Fruit fly (Drosophila melanogaster): ENCODE results near the gene CrebA.

The CrebA gene

dm6 chr3L:15587445-15588381 is 52.5 kb downstream of the CrebA start, which contains the start of gene CG7656 (continued):
- TF ChIP-seq CG3407 (GFP tag; optimal IDR thresholded peaks at IDR 0.05) (no peak), pum (GFP tag; optimal IDR thresholded peaks at IDR 0.05) (peak; percentile 84), CG17829 (tag; optimal IDR thresholded peaks at IDR 0.05) (peak; percentile 23)

dm6 chr3L:15588514-15589138 is 53.4 kb downstream of the CrebA start, which contains the start of gene RhoGAP71E:
TSS of gene RhoGAP71E (plus strand) at chr3L:15588860.
- 0 out of 2 replicates have a peak, but pooled peaks have one; percentile 32 for TF ChIP-seq Oaz (GFP tag; IDR thresholded peaks at IDR 0.05)
- TF ChIP-seq CG10209 (GFP tag; optimal IDR thresholded peaks at IDR 0.05): peak; percentile 29
- no peak for TF ChIP-seq CG10431 (GFP tag; optimal IDR thresholded peaks at IDR 0.05)
- peak; percentile 49 for TF ChIP-seq dmrt99B (tag; optimal IDR thresholded peaks at IDR 0.05)
- TF ChIP-seq gcm (GFP tag; optimal IDR thresholded peaks at IDR 0.05): peak; percentile 51
- no peak for TF ChIP-seq zf30C (GFP tag; optimal IDR thresholded peaks at IDR 0.05)
- no peak for TF ChIP-seq sima (GFP tag; optimal IDR thresholded peaks at IDR 0.05)
- TF ChIP-seq CG8924 (tag; optimal IDR thresholded peaks at IDR 0.05): peak; percentile 74
- TF ChIP-seq CG5180 (GFP tag; optimal IDR thresholded peaks at IDR 0.05): no peak
- TF ChIP-seq Taf1 (GFP tag; IDR thresholded peaks at IDR 0.05): no peak
- no peak for TF ChIP-seq Hr3 (GFP tag; optimal IDR thresholded peaks at IDR 0.05)
- peak; percentile 53 for TF ChIP-seq CG13287 (GFP tag; IDR thresholded peaks at IDR 0.05; ENCODE audit: partially characterized antibody)
- peak; percentile 27 for TF ChIP-seq NC2β (GFP tag; optimal IDR thresholded peaks at IDR 0.05)
- peak; percentile 41 for TF ChIP-seq CG12391 (tag; optimal IDR thresholded peaks at IDR 0.05)
- no peak for TF ChIP-seq NK7.1 (GFP tag; optimal IDR thresholded peaks at IDR 0.05)
- TF ChIP-seq CG30020 (tag; optimal IDR thresholded peaks at IDR 0.05): peak; percentile 54
- no peak for TF ChIP-seq corto (GFP tag; optimal IDR thresholded peaks at IDR 0.05)
- peak; percentile 10 for TF ChIP-seq CG6765 (GFP tag; optimal IDR thresholded peaks at IDR 0.05)
- TF ChIP-seq trem (tag; optimal IDR thresholded peaks at IDR 0.05): peak; percentile 59
- TF ChIP-seq CG2202 (tag; optimal IDR thresholded peaks at IDR 0.05): no peak
- TF ChIP-seq mirr (GFP tag; optimal IDR thresholded peaks at IDR 0.05): peak; percentile 53
- no peak for TF ChIP-seq CG2129 (GFP tag; IDR thresholded peaks at IDR 0.05; ENCODE audit: partially characterized antibody)
- TF ChIP-seq Hr51 (GFP tag; optimal IDR thresholded peaks at IDR 0.05): peak in 1 of 2 experiments; percentile 0
- no peak for TF ChIP-seq eyg (GFP tag; optimal IDR thresholded peaks at IDR 0.05)
- TF ChIP-seq CG6272 (GFP tag; IDR thresholded peaks at IDR 0.05): no peak
- no peak for TF ChIP-seq p53 (GFP tag; optimal IDR thresholded peaks at IDR 0.05)
- TF ChIP-seq CG17568 (GFP tag; optimal IDR thresholded peaks at IDR 0.05): no peak
- peak; percentile 35 for TF ChIP-seq CG11723 (GFP tag; optimal IDR thresholded peaks at IDR 0.05)
- no peak for TF ChIP-seq ind (GFP tag; optimal IDR thresholded peaks at IDR 0.05)
- no peak for TF ChIP-seq ranshi (GFP tag; IDR thresholded peaks at IDR 0.05)
- no peak for TF ChIP-seq tio (GFP tag; optimal IDR thresholded peaks at IDR 0.05)
- no peak for TF ChIP-seq pum (GFP tag; optimal IDR thresholded peaks at IDR 0.05)
- TF ChIP-seq dati (GFP tag; IDR thresholded peaks at IDR 0.05): no peak
- peak; percentile 8 for TF ChIP-seq B-H2 (GFP tag; optimal IDR thresholded peaks at IDR 0.05)
- no peak for TF ChIP-seq org-1 (GFP tag; optimal IDR thresholded peaks at IDR 0.05)
- TF ChIP-seq ato (GFP tag; IDR thresholded peaks at IDR 0.05; ENCODE audit: partially characterized antibody): peak; percentile 52; the same call in 1 of the 2 replicates
- TF ChIP-seq CG14860 (GFP tag; IDR thresholded peaks at IDR 0.05; ENCODE audit: partially characterized antibody): no peak
- peak; percentile 73 for TF ChIP-seq CG18599 (GFP tag; optimal IDR thresholded peaks at IDR 0.05)
- no peak for TF ChIP-seq Optix (GFP tag; IDR thresholded peaks at IDR 0.05)
- no peak for TF ChIP-seq ftz-f1 (GFP tag; optimal IDR thresholded peaks at IDR 0.05)
- no peak for TF ChIP-seq CG7963 (GFP tag; IDR thresholded peaks at IDR 0.05; ENCODE audit: partially characterized antibody)
- TF ChIP-seq dm (GFP tag; optimal IDR thresholded peaks at IDR 0.05): no peak
- peak; percentile 21 for TF ChIP-seq CG12769 (tag; optimal IDR thresholded peaks at IDR 0.05)

Data from whole organism, embryonic.